Worm (Caenorhabditis elegans) whole organism, mixed stage, embryonic: ENCODE measurements around the gene F23H12.7.
"Not testable (repeated sequence)": the region's sequence is repeated elsewhere in the genome, so short reads cannot be mapped to it uniquely, and the experiment has no call there.

Experiments used
- M03D4.4 ChIP-seq: sonication (generic microtip); optimal IDR thresholded peaks from 2 replicates; lab custom pipeline; 2017; ENCODE audit warnings: mild to moderate bottlenecking, missing genetic modification characterization, missing compliant biosample characterization
- bed-3 ChIP-seq: fragments of 200-800 bp; sonication (Bioruptor generic); optimal IDR thresholded peaks from 3 replicates; lab custom pipeline; 2018; ENCODE audit warnings: mild to moderate bottlenecking, missing genetic modification characterization, moderate library complexity, missing compliant biosample characterization
- blmp-1 ChIP-seq: fragments of 150-350 bp; optimal IDR thresholded peaks from 2 replicates; lab custom pipeline; 2014; ENCODE audit warnings: missing biosample characterization, missing genetic modification characterization
- ceh-39 ChIP-seq: fragments of 150-350 bp; optimal IDR thresholded peaks from 2 replicates; lab custom pipeline; 2014; ENCODE audit warnings: missing biosample characterization, missing genetic modification characterization
- ceh-43 ChIP-seq: fragments of 200-800 bp; sonication (Bioruptor generic); optimal IDR thresholded peaks from 2 replicates; lab custom pipeline; 2018; ENCODE audit warnings: mild to moderate bottlenecking, missing genetic modification characterization, moderate library complexity, missing compliant biosample characterization
- cnd-1 ChIP-seq: fragments of 200-800 bp; sonication (Bioruptor generic); optimal IDR thresholded peaks from 2 replicates; lab custom pipeline; 2018; ENCODE audit warnings: mild to moderate bottlenecking, missing genetic modification characterization, missing compliant biosample characterization
- elt-1 ChIP-seq: sonication (generic microtip); optimal IDR thresholded peaks from 2 replicates; lab custom pipeline; 2017; ENCODE audit warnings: missing genetic modification characterization, mild to moderate bottlenecking, missing compliant biosample characterization, antibody characterized with exemption, moderate library complexity, borderline replicate concordance; ENCODE audit not compliant: insufficient read depth
- flh-1 ChIP-seq: fragments of 200-800 bp; sonication (Bioruptor generic); optimal IDR thresholded peaks from 2 replicates; lab custom pipeline; 2018; ENCODE audit warnings: mild to moderate bottlenecking, missing genetic modification characterization, moderate library complexity, missing compliant biosample characterization
- hlh-1 ChIP-seq: fragments of 150-350 bp; optimal IDR thresholded peaks from 2 replicates; lab custom pipeline; 2014; ENCODE audit warnings: missing biosample characterization, missing genetic modification reagents, missing genetic modification characterization
- lin-13 ChIP-seq: fragments of 150-350 bp; optimal IDR thresholded peaks from 2 replicates; lab custom pipeline; 2014; ENCODE audit warnings: missing biosample characterization, missing genetic modification characterization
- lin-32 ChIP-seq: fragments of 200-800 bp; sonication (Bioruptor generic); optimal IDR thresholded peaks from 2 replicates; lab custom pipeline; 2018; ENCODE audit warnings: mild to moderate bottlenecking, missing genetic modification characterization, missing compliant biosample characterization
- lsy-2 ChIP-seq: fragments of 150-350 bp; optimal IDR thresholded peaks from 2 replicates; lab custom pipeline; 2014; ENCODE audit warnings: missing biosample characterization, missing genetic modification characterization
- mab-5 ChIP-seq: fragments of 150-350 bp; optimal IDR thresholded peaks from 2 replicates; lab custom pipeline; 2014; ENCODE audit warnings: missing biosample characterization, missing genetic modification characterization
- mep-1 ChIP-seq: fragments of 150-350 bp; optimal IDR thresholded peaks from 2 replicates; lab custom pipeline; 2017; ENCODE audit warnings: missing biosample characterization, missing genetic modification reagents, missing genetic modification characterization, inconsistent platforms
- mls-2 ChIP-seq: sonication (generic microtip); optimal IDR thresholded peaks from 2 replicates; lab custom pipeline; 2016; ENCODE audit warnings: mild to moderate bottlenecking, missing genetic modification characterization, moderate library complexity, missing compliant biosample characterization
- nhr-12 ChIP-seq: fragments of 150-350 bp; optimal IDR thresholded peaks from 2 replicates; lab custom pipeline; 2014; ENCODE audit warnings: missing biosample characterization, missing genetic modification characterization
- nhr-237 ChIP-seq: fragments of 150-350 bp; optimal IDR thresholded peaks from 2 replicates; lab custom pipeline; 2014; ENCODE audit warnings: missing biosample characterization, missing genetic modification characterization
- sem-2 ChIP-seq: fragments of 200-800 bp; sonication (Bioruptor generic); optimal IDR thresholded peaks from 2 replicates; lab custom pipeline; 2018; ENCODE audit warnings: mild to moderate bottlenecking, missing genetic modification characterization, missing compliant biosample characterization
- snpc-4 ChIP-seq: fragments of 150-350 bp; optimal IDR thresholded peaks from 2 replicates; lab custom pipeline; 2014; ENCODE audit warnings: missing biosample characterization, missing genetic modification characterization
- sptf-1 ChIP-seq: sonication (generic microtip); optimal IDR thresholded peaks from 2 replicates; lab custom pipeline; 2017; ENCODE audit warnings: mild to moderate bottlenecking, missing genetic modification characterization, moderate library complexity, missing compliant biosample characterization
- tbx-8 ChIP-seq: fragments of 200-800 bp; sonication (Bioruptor generic); optimal IDR thresholded peaks from 2 replicates; lab custom pipeline; 2018; ENCODE audit warnings: mild to moderate bottlenecking, missing genetic modification characterization, moderate library complexity, missing compliant biosample characterization
- unc-120 ChIP-seq: sonication (generic microtip); optimal IDR thresholded peaks from 2 replicates; lab custom pipeline; 2017; ENCODE audit warnings: missing genetic modification characterization, missing compliant biosample characterization; ENCODE audit not compliant: poor library complexity, severe bottlenecking
- unc-39 ChIP-seq: fragments of 150-350 bp; optimal IDR thresholded peaks from 2 replicates; lab custom pipeline; 2014; ENCODE audit warnings: missing biosample characterization, missing genetic modification characterization
- unc-62 ChIP-seq: fragments of 150-350 bp; optimal IDR thresholded peaks from 2 replicates; lab custom pipeline; 2014; ENCODE audit warnings: missing biosample characterization, missing genetic modification reagents, missing genetic modification characterization
- zip-8 ChIP-seq: fragments of 150-350 bp; optimal IDR thresholded peaks from 2 replicates; lab custom pipeline; 2014; ENCODE audit warnings: missing biosample characterization, missing genetic modification characterization
- ztf-11 ChIP-seq: fragments of 150-350 bp; optimal IDR thresholded peaks from 2 replicates; lab custom pipeline; 2014; ENCODE audit warnings: missing biosample characterization, missing genetic modification characterization

The F23H12.7 gene

ce11 chrV:12357632-12358031 lies 13.9 kb upstream of the F23H12.7 start:
- no peak for TF ChIP-seq lin-13 (tag; lab: Kevin White, UChicago)
- TF ChIP-seq mab-5 = no peak
- peak; percentile 83 for TF ChIP-seq blmp-1 (tag; lab: Kevin White, UChicago)
- TF ChIP-seq hlh-1 = no peak
- no peak for TF ChIP-seq nhr-12 (tag; lab: Kevin White, UChicago)
- TF ChIP-seq unc-62 (GFP tag; lab: Kevin White, UChicago) = no peak
- no peak for TF ChIP-seq snpc-4 (tag; lab: Kevin White, UChicago)

ce11 chrV:12358347-12358746 lies 13.1 kb upstream of the F23H12.7 start, which contains the start of gene F23H12.5:
Gene F23H12.5 (plus strand): TSS chrV:12358647.
- TF ChIP-seq hlh-1 (no peak), unc-120 (no peak), lsy-2 (no peak), elt-1 (tag; lab: Kevin White, UChicago) (no peak), mls-2 (tag; lab: Kevin White, UChicago) (no peak), bed-3 (GFP tag; lab: Kevin White, UChicago) (no peak), cnd-1 (tag; lab: Kevin White, UChicago) (no peak)

ce11 chrV:12361644-12362043 lies 9.8 kb upstream of the F23H12.7 start, which contains the start of gene fipr-1:
Gene fipr-1 (minus strand): TSS chrV:12361744.
- no peak for TF ChIP-seq nhr-12 (tag; lab: Kevin White, UChicago)

ce11 chrV:12365104-12365503 lies 6.4 kb upstream of the F23H12.7 start, which contains the start of gene fipr-2:
Gene fipr-2 (plus strand): TSS chrV:12365348.
- no peak for TF ChIP-seq bed-3 (GFP tag; lab: Kevin White, UChicago)
- TF ChIP-seq unc-39 (tag; lab: Kevin White, UChicago) = no peak

- TF ChIP-seq ceh-39 (tag; lab: Kevin White, UChicago) (no peak), mab-5 (no peak)
Observed at ce11 chrV:12369437-12369836, 2.0 kb upstream of the F23H12.7 start, which contains the start of gene gcy-13. Gene gcy-13 (minus strand): TSS chrV:12369537.

- TF ChIP-seq mep-1; snpc-4 (tag; lab: Kevin White, UChicago); cnd-1 (tag; lab: Kevin White, UChicago): not testable (repeated sequence)
Observed at ce11 chrV:12374252-12374651, 2.8 kb downstream of the F23H12.7 start, which contains the start of gene F23H12.10. Gene F23H12.10 (minus strand): TSS chrV:12374263.

ce11 chrV:12377256-12377655 lies 5.8 kb downstream of the F23H12.7 start, which contains the start of gene K01D12.1:
Gene K01D12.1 (plus strand): TSS chrV:12377556.
- TF ChIP-seq tbx-8 = no peak
- no peak for TF ChIP-seq hlh-1

ce11 chrV:12386154-12386553 lies 14.7 kb downstream of the F23H12.7 start, which contains the start of gene K01D12.15:
Gene K01D12.15 (plus strand): TSS chrV:12386454.
- no peak for TF ChIP-seq M03D4.4 (tag; lab: Kevin White, UChicago)
- no peak for TF ChIP-seq lin-32 (GFP tag; lab: Kevin White, UChicago)
- TF ChIP-seq ztf-11 (tag; lab: Kevin White, UChicago) = no peak
- TF ChIP-seq zip-8 (tag; lab: Kevin White, UChicago) = no peak
- no peak for TF ChIP-seq ceh-43 (GFP tag; lab: Kevin White, UChicago)
- TF ChIP-seq sem-2 (GFP tag; lab: Kevin White, UChicago) = no peak
- no peak for TF ChIP-seq tbx-8
- TF ChIP-seq mep-1 = no peak
- TF ChIP-seq flh-1 (GFP tag; lab: Kevin White, UChicago) = no peak
- TF ChIP-seq bed-3 (GFP tag; lab: Kevin White, UChicago) = no peak
- TF ChIP-seq nhr-237 (tag; lab: Kevin White, UChicago) = no peak
- TF ChIP-seq blmp-1 (tag; lab: Kevin White, UChicago) = no peak
- no peak for TF ChIP-seq unc-120
- no peak for TF ChIP-seq snpc-4 (tag; lab: Kevin White, UChicago)
- no peak for TF ChIP-seq sptf-1
